Worm (Caenorhabditis elegans): ENCODE results near the gene cec-3.

- no peak for TF ChIP-seq ceh-9 (tag; optimal IDR thresholded peaks at IDR 0.05)
- TF ChIP-seq nfya-1 (tag; optimal IDR thresholded peaks at IDR 0.05), result no peak
- TF ChIP-seq npax-4 (tag; optimal IDR thresholded peaks at IDR 0.05), result no peak
- no peak for TF ChIP-seq fkh-10 (GFP tag; optimal IDR thresholded peaks at IDR 0.05)
- no peak for TF ChIP-seq pqm-1 (tag; optimal IDR thresholded peaks at IDR 0.05)
- no peak for TF ChIP-seq pha-4 (tag; optimal IDR thresholded peaks at IDR 0.05)
- no peak for TF ChIP-seq hlh-15 (tag; optimal IDR thresholded peaks at IDR 0.05)
- no peak for TF ChIP-seq K09A11.1 (tag; optimal IDR thresholded peaks at IDR 0.05; ENCODE audit: insufficient read depth)
- TF ChIP-seq dmd-4 (tag; optimal IDR thresholded peaks at IDR 0.05; ENCODE audit: borderline replicate concordance), result no peak
- no peak for TF ChIP-seq pag-3 (tag; optimal IDR thresholded peaks at IDR 0.05; ENCODE audit: borderline replicate concordance)
- TF ChIP-seq nhr-11 (tag; optimal IDR thresholded peaks at IDR 0.05), result no peak
- TF ChIP-seq hlh-13 (GFP tag; optimal IDR thresholded peaks at IDR 0.05), result no peak
- no peak for TF ChIP-seq lim-6 (tag; optimal IDR thresholded peaks at IDR 0.05)
- no peak for TF ChIP-seq zip-5 (tag; optimal IDR thresholded peaks at IDR 0.05)
Observed at ce11 chrII:7832054-7832453, 25.3 kb downstream of the cec-3 start, which contains the start of gene T09A5.14.
